Worm (Caenorhabditis elegans): ENCODE results near the gene acdh-2.

Gene acdh-2

ce11 chrII:5500986-5501657 is 46.2 kb downstream of the acdh-2 start, which contains the start of gene F12A10.8:
TSS of gene F12A10.8 (minus strand) at chrII:5501064.
- TF ChIP-seq sea-1 (GFP tag; conservative IDR thresholded peaks at IDR 0.05) = no peak

- no peak for TF ChIP-seq hmg-4 (GFP tag; optimal IDR thresholded peaks at IDR 0.05)
- no peak for TF ChIP-seq ceh-36 (tag; optimal IDR thresholded peaks at IDR 0.05)
- no peak for TF ChIP-seq B0310.2 (tag; optimal IDR thresholded peaks at IDR 0.05)
- TF ChIP-seq F13C5.2 (tag; optimal IDR thresholded peaks at IDR 0.05) = no peak
- TF ChIP-seq hnd-1 (tag; optimal IDR thresholded peaks at IDR 0.05) = no peak
- no peak for TF ChIP-seq ama-1 (optimal IDR thresholded peaks at IDR 0.05)
- TF ChIP-seq tra-4 (tag; optimal IDR thresholded peaks at IDR 0.05) = no peak
- TF ChIP-seq ceh-13 (GFP tag; optimal IDR thresholded peaks at IDR 0.05) = no peak
- no peak for TF ChIP-seq hmbx-1 (tag; optimal IDR thresholded peaks at IDR 0.05)
- no peak for TF ChIP-seq tbx-37 (GFP tag; conservative IDR thresholded peaks at IDR 0.05)
These were observed 46.8 kb downstream of the acdh-2 start, which contains the start of gene fzy-1 for ce11 chrII:5500470-5500869. TSS of gene fzy-1 (plus strand) at chrII:5500770.

ce11 chrII:5498156-5498739 is 49.0 kb downstream of the acdh-2 start, which contains the start of the genes suex-1 and F12A10.9:
TSS of gene suex-1 (minus strand) at chrII:5498256.
TSS of gene F12A10.9 (plus strand) at chrII:5498689.
- TF ChIP-seq sea-1 (GFP tag; conservative IDR thresholded peaks at IDR 0.05) (no peak), scrt-1 (GFP tag; IDR thresholded peaks at IDR 0.05) (no peak), flt-1 (GFP tag; IDR thresholded peaks at IDR 0.05) (no peak), ama-1 (optimal IDR thresholded peaks at IDR 0.05) (no peak), ceh-36 (tag; optimal IDR thresholded peaks at IDR 0.05) (no peak), ceh-13 (GFP tag; optimal IDR thresholded peaks at IDR 0.05) (no peak), aly-1 (tag; optimal IDR thresholded peaks at IDR 0.05) (no peak), F13C5.2 (tag; optimal IDR thresholded peaks at IDR 0.05) (no peak), hmbx-1 (tag; optimal IDR thresholded peaks at IDR 0.05) (no peak), ets-7 (tag; optimal IDR thresholded peaks at IDR 0.05) (no peak), hnd-1 (tag; optimal IDR thresholded peaks at IDR 0.05) (no peak), B0310.2 (tag; optimal IDR thresholded peaks at IDR 0.05) (no peak), hmg-4 (GFP tag; optimal IDR thresholded peaks at IDR 0.05) (no peak), tbx-37 (GFP tag; conservative IDR thresholded peaks at IDR 0.05) (no peak), pes-1 (GFP tag; IDR thresholded peaks at IDR 0.05) (no peak), tra-4 (tag; optimal IDR thresholded peaks at IDR 0.05) (no peak), tbx-11 (GFP tag; IDR thresholded peaks at IDR 0.05) (no peak)

ce11 chrII:5497541-5497940 is 49.8 kb downstream of the acdh-2 start:
- no peak for TF ChIP-seq ceh-36 (tag; optimal IDR thresholded peaks at IDR 0.05)
- no peak for TF ChIP-seq flt-1 (GFP tag; IDR thresholded peaks at IDR 0.05)
- no peak for TF ChIP-seq hnd-1 (tag; optimal IDR thresholded peaks at IDR 0.05)
- no peak for TF ChIP-seq tbx-11 (GFP tag; IDR thresholded peaks at IDR 0.05)
- no peak for TF ChIP-seq ama-1 (optimal IDR thresholded peaks at IDR 0.05)
- TF ChIP-seq tbx-37 (GFP tag; conservative IDR thresholded peaks at IDR 0.05) = no peak
- no peak for TF ChIP-seq aly-1 (tag; optimal IDR thresholded peaks at IDR 0.05)
- TF ChIP-seq ceh-13 (GFP tag; optimal IDR thresholded peaks at IDR 0.05) = no peak
- TF ChIP-seq sea-1 (GFP tag; conservative IDR thresholded peaks at IDR 0.05) = no peak
- TF ChIP-seq tra-4 (tag; optimal IDR thresholded peaks at IDR 0.05) = no peak
- no peak for TF ChIP-seq hmbx-1 (tag; optimal IDR thresholded peaks at IDR 0.05)
- TF ChIP-seq ets-7 (tag; optimal IDR thresholded peaks at IDR 0.05) = no peak
- TF ChIP-seq B0310.2 (tag; optimal IDR thresholded peaks at IDR 0.05) = no peak
- no peak for TF ChIP-seq hmg-4 (GFP tag; optimal IDR thresholded peaks at IDR 0.05)

- TF ChIP-seq ets-7 (tag; optimal IDR thresholded peaks at IDR 0.05) (no peak), hnd-1 (tag; optimal IDR thresholded peaks at IDR 0.05) (no peak), tbx-37 (GFP tag; conservative IDR thresholded peaks at IDR 0.05) (no peak), hmbx-1 (tag; optimal IDR thresholded peaks at IDR 0.05) (no peak), sea-1 (GFP tag; conservative IDR thresholded peaks at IDR 0.05) (no peak), pes-1 (GFP tag; IDR thresholded peaks at IDR 0.05) (no peak), ama-1 (optimal IDR thresholded peaks at IDR 0.05) (no peak), flt-1 (GFP tag; IDR thresholded peaks at IDR 0.05) (no peak), F13C5.2 (tag; optimal IDR thresholded peaks at IDR 0.05) (no peak), tra-4 (tag; optimal IDR thresholded peaks at IDR 0.05) (no peak), scrt-1 (GFP tag; IDR thresholded peaks at IDR 0.05) (no peak), B0310.2 (tag; optimal IDR thresholded peaks at IDR 0.05) (no peak), aly-1 (tag; optimal IDR thresholded peaks at IDR 0.05) (no peak), ceh-13 (GFP tag; optimal IDR thresholded peaks at IDR 0.05) (no peak), ceh-36 (tag; optimal IDR thresholded peaks at IDR 0.05) (no peak), tbx-11 (GFP tag; IDR thresholded peaks at IDR 0.05) (no peak), hmg-4 (GFP tag; optimal IDR thresholded peaks at IDR 0.05) (no peak)
These were observed 50.9 kb downstream of the acdh-2 start, which contains the start of gene F12A10.1 for ce11 chrII:5496375-5496774. TSS of gene F12A10.1 (plus strand) at chrII:5496540.
